Fruit fly (Drosophila melanogaster): ENCODE data around the gene sov.
A peak's percentile ranks its signal among the peaks of the same experiment; 100 is the strongest.

sov gene

dm6 chrX:6706570-6707306 is 49.4 kb upstream of the sov start:
- TF ChIP-seq CG15601 (tag; optimal IDR thresholded peaks at IDR 0.05) (no peak), CG11696 (GFP tag; IDR thresholded peaks at IDR 0.05) (no peak), MTF-1 (GFP tag; optimal IDR thresholded peaks at IDR 0.05; ENCODE audit: borderline replicate concordance) (no peak), crc (GFP tag; optimal IDR thresholded peaks at IDR 0.05) (no peak), CG31388 (GFP tag; optimal IDR thresholded peaks at IDR 0.05) (no peak), shn (GFP tag; optimal IDR thresholded peaks at IDR 0.05) (no peak), psq (GFP tag; optimal IDR thresholded peaks at IDR 0.05) (peak; percentile 31), Sox102F (GFP tag; optimal IDR thresholded peaks at IDR 0.05) (no peak), salm (tag; optimal IDR thresholded peaks at IDR 0.05) (no peak), Fer1 (GFP tag; optimal IDR thresholded peaks at IDR 0.05) (peak; percentile 31), tap (tag; optimal IDR thresholded peaks at IDR 0.05) (no peak), pros (GFP tag; optimal IDR thresholded peaks at IDR 0.05) (no peak), fru (optimal IDR thresholded peaks at IDR 0.05) (no peak), CG7987 (GFP tag; optimal IDR thresholded peaks at IDR 0.05) (no peak), CG2889 (GFP tag; IDR thresholded peaks at IDR 0.05) (no peak), Nf-YC (tag; optimal IDR thresholded peaks at IDR 0.05) (no peak), CG2129 (GFP tag; IDR thresholded peaks at IDR 0.05; ENCODE audit: partially characterized antibody) (no peak), CG2678 (tag; optimal IDR thresholded peaks at IDR 0.05) (peak; percentile 22), fu2 (GFP tag; optimal IDR thresholded peaks at IDR 0.05) (no peak), CG10209 (GFP tag; optimal IDR thresholded peaks at IDR 0.05) (no peak), CG42726 (GFP tag; IDR thresholded peaks at IDR 0.05; ENCODE audit: partially characterized antibody) (no peak), CG7745 (tag; optimal IDR thresholded peaks at IDR 0.05) (no peak), trem (tag; optimal IDR thresholded peaks at IDR 0.05) (no peak), CG9797 (GFP tag; optimal IDR thresholded peaks at IDR 0.05) (no peak), trh (GFP tag; optimal IDR thresholded peaks at IDR 0.05) (no peak), cg (GFP tag; optimal IDR thresholded peaks at IDR 0.05) (peak; percentile 46), ham (GFP tag; IDR thresholded peaks at IDR 0.05) (no peak), tna (GFP tag; IDR thresholded peaks at IDR 0.05; ENCODE audit: partially characterized antibody) (no peak), CG11695 (GFP tag; IDR thresholded peaks at IDR 0.05) (no peak), dati (GFP tag; IDR thresholded peaks at IDR 0.05) (no peak), Hmr (GFP tag; optimal IDR thresholded peaks at IDR 0.05) (peak; percentile 27), CG13775 (GFP tag; optimal IDR thresholded peaks at IDR 0.05) (no peak), Pdp1 (GFP tag; optimal IDR thresholded peaks at IDR 0.05) (peak in 1 of 2 experiments; percentile 14), chinmo (GFP tag; IDR thresholded peaks at IDR 0.05; ENCODE audit: partially characterized antibody) (0 out of 4 replicates have a peak, but pooled peaks have one; percentile 49), CG3065 (GFP tag; optimal IDR thresholded peaks at IDR 0.05) (no peak), cas (GFP tag; IDR thresholded peaks at IDR 0.05) (no peak), CG11093 (GFP tag; IDR thresholded peaks at IDR 0.05) (no peak), kay (GFP tag; optimal IDR thresholded peaks at IDR 0.05) (no peak), CG12744 (GFP tag; optimal IDR thresholded peaks at IDR 0.05) (no peak), GATAe (GFP tag; conservative IDR thresholded peaks at IDR 0.05) (no peak), Med (GFP tag) (peak; percentile 6), Trl (optimal IDR thresholded peaks at IDR 0.05) (no peak), Trl (GFP tag; optimal IDR thresholded peaks at IDR 0.05) (no peak), CG8290 (GFP tag; optimal IDR thresholded peaks at IDR 0.05) (no peak), CG8290 (tag; optimal IDR thresholded peaks at IDR 0.05) (peak in 1 of 2 experiments; percentile 32), CG8089 (GFP tag; optimal IDR thresholded peaks at IDR 0.05) (no peak), dpn (GFP tag; optimal IDR thresholded peaks at IDR 0.05) (no peak), zfh1 (GFP tag; IDR thresholded peaks at IDR 0.05) (no peak), Meics (GFP tag; optimal IDR thresholded peaks at IDR 0.05) (no peak), Nf-YB (GFP tag; optimal IDR thresholded peaks at IDR 0.05) (no peak), pfk (GFP tag; optimal IDR thresholded peaks at IDR 0.05) (no peak)
